Worm (Caenorhabditis elegans) whole organism, L4 larva: ENCODE data around the gene cmk-1.
"Not testable (repeated sequence)": the region's sequence is repeated elsewhere in the genome, so short reads cannot be mapped to it uniquely, and the experiment has no call there.

ENCODE experiments used
- D1046.2 ChIP-seq: fragments of 200-800 bp; sonication (Bioruptor generic); IDR thresholded peaks from 2 replicates; pipeline ENCODE4 v1.3.6; 2022; ENCODE audit warnings: missing genetic modification characterization, missing compliant biosample characterization
- F26F4.8 ChIP-seq: fragments of 200-800 bp; sonication (Bioruptor generic); conservative IDR thresholded peaks from 2 replicates; pipeline ENCODE4 v1.3.6; 2022; ENCODE audit warnings: missing genetic modification characterization, missing compliant biosample characterization
- F44E2.7 ChIP-seq: fragments of 200-800 bp; sonication (Bioruptor generic); IDR thresholded peaks from 2 replicates; pipeline ENCODE4 v2.1.2; 2022; ENCODE audit warnings: missing genetic modification characterization, missing compliant biosample characterization
- T26A8.4 ChIP-seq: fragments of 200-800 bp; sonication (Bioruptor generic); IDR thresholded peaks from 2 replicates; pipeline ENCODE4 v1.3.6; 2022; ENCODE audit warnings: missing genetic modification characterization, missing compliant biosample characterization
- Y105C5A.15 ChIP-seq: fragments of 200-800 bp; sonication (Bioruptor generic); IDR thresholded peaks from 2 replicates; pipeline ENCODE4 v1.3.6; 2022; ENCODE audit warnings: missing genetic modification characterization, missing compliant biosample characterization
- Y48G9A.11 ChIP-seq: fragments of 200-800 bp; sonication (Bioruptor generic); IDR thresholded peaks from 2 replicates; pipeline ENCODE4 v1.3.6; 2022; ENCODE audit warnings: missing genetic modification reagents, missing genetic modification characterization, missing compliant biosample characterization
- Y75B8A.6 ChIP-seq: fragments of 200-800 bp; sonication (Bioruptor generic); IDR thresholded peaks from 2 replicates; pipeline ENCODE4 v1.3.6; 2022; ENCODE audit warnings: missing genetic modification reagents, missing genetic modification characterization, missing compliant biosample characterization
- aha-1 ChIP-seq: fragments of 150-350 bp; peaks from one replicate; lab custom pipeline; 2014; ENCODE audit warnings: missing biosample characterization, missing genetic modification characterization
- arid-1 ChIP-seq: fragments of 200-800 bp; sonication (Bioruptor generic); conservative IDR thresholded peaks from 2 replicates; pipeline ENCODE4 v1.3.6; 2022; ENCODE audit warnings: missing genetic modification reagents, missing genetic modification characterization, missing compliant biosample characterization
- ceh-20 ChIP-seq: fragments of 200-800 bp; sonication (Bioruptor generic); IDR thresholded peaks from 2 replicates; pipeline ENCODE4 v1.3.6; 2022; ENCODE audit warnings: missing genetic modification reagents, missing genetic modification characterization, missing compliant biosample characterization
- ceh-44 ChIP-seq: fragments of 200-800 bp; sonication (Bioruptor generic); IDR thresholded peaks from 2 replicates; pipeline ENCODE4 v1.3.6; 2022; ENCODE audit warnings: missing genetic modification reagents, missing genetic modification characterization, missing compliant biosample characterization
- ctbp-1 ChIP-seq: fragments of 200-800 bp; sonication (Bioruptor generic); IDR thresholded peaks from 2 replicates; pipeline ENCODE4 v1.3.6; 2022; ENCODE audit warnings: missing genetic modification reagents, missing genetic modification characterization, missing compliant biosample characterization
- daf-8 ChIP-seq: fragments of 200-800 bp; sonication (Bioruptor generic); IDR thresholded peaks from 2 replicates; pipeline ENCODE4 v1.3.6; 2022; ENCODE audit warnings: missing genetic modification characterization, missing compliant biosample characterization
- dmd-6 ChIP-seq: fragments of 200-800 bp; sonication (Bioruptor generic); IDR thresholded peaks from 2 replicates; pipeline ENCODE4 v1.3.6; 2022; ENCODE audit warnings: missing genetic modification reagents, missing genetic modification characterization, missing compliant biosample characterization
- dmd-8 ChIP-seq: fragments of 200-800 bp; sonication (Bioruptor generic); IDR thresholded peaks from 2 replicates; pipeline ENCODE4 v1.3.6; 2022; ENCODE audit warnings: missing genetic modification characterization, missing compliant biosample characterization
- dmd-9 ChIP-seq: fragments of 200-800 bp; sonication (Bioruptor generic); IDR thresholded peaks from 2 replicates; pipeline ENCODE4 v1.3.6; 2022; ENCODE audit warnings: missing genetic modification reagents, missing genetic modification characterization, missing compliant biosample characterization
- egl-43 ChIP-seq: fragments of 200-800 bp; sonication (Bioruptor generic); IDR thresholded peaks from 2 replicates; pipeline ENCODE4 v1.3.6; 2022; ENCODE audit warnings: missing genetic modification reagents, missing genetic modification characterization, missing compliant biosample characterization
- hlh-30 ChIP-seq: sonication (generic microtip); optimal IDR thresholded peaks from 2 replicates; lab custom pipeline; 2017; ENCODE audit warnings: antibody characterized with exemption, mild to moderate bottlenecking, missing genetic modification characterization, missing compliant biosample characterization; ENCODE audit not compliant: insufficient read depth
- lim-7 ChIP-seq: fragments of 200-800 bp; sonication (Bioruptor generic); IDR thresholded peaks from 2 replicates; pipeline ENCODE4 v1.3.6; 2022; ENCODE audit warnings: missing genetic modification characterization, missing compliant biosample characterization
- lin-1 ChIP-seq: fragments of 200-800 bp; sonication (Bioruptor generic); IDR thresholded peaks from 2 replicates; pipeline ENCODE4 v1.3.6; 2022; ENCODE audit warnings: missing genetic modification reagents, missing genetic modification characterization, missing compliant biosample characterization
- lin-29 ChIP-seq: fragments of 200-800 bp; sonication (Bioruptor generic); IDR thresholded peaks from 2 replicates; pipeline ENCODE4 v1.3.6; 2022; ENCODE audit warnings: missing genetic modification reagents, missing genetic modification characterization, missing compliant biosample characterization
- lin-38 ChIP-seq: fragments of 200-800 bp; sonication (Bioruptor generic); IDR thresholded peaks from 2 replicates; pipeline ENCODE4 v1.3.6; 2022; ENCODE audit warnings: missing genetic modification reagents, missing genetic modification characterization, missing compliant biosample characterization
- lsy-2 ChIP-seq, 2 experiments: fragments of 150-350 bp in 1 of 2; sonication (generic microtip) in 1 of 2; optimal IDR thresholded peaks; 2 replicates each; lab custom pipeline; 2014 to 2017; ENCODE audit warnings: missing biosample characterization in 2 of 2, missing genetic modification characterization in 2 of 2
- madf-5 ChIP-seq, 2 experiments: fragments of 200-800 bp; sonication (Bioruptor generic); IDR thresholded peaks; 2 replicates each; pipeline ENCODE4 v1.3.6; 2022; ENCODE audit warnings: missing compliant biosample characterization in 2 of 2, missing genetic modification characterization in 2 of 2
- madf-9 ChIP-seq: fragments of 200-800 bp; sonication (Bioruptor generic); conservative IDR thresholded peaks from 2 replicates; pipeline ENCODE4 v1.3.6; 2022; ENCODE audit warnings: missing genetic modification reagents, missing genetic modification characterization, missing compliant biosample characterization
- mdt-29 ChIP-seq: fragments of 200-800 bp; sonication (Bioruptor generic); IDR thresholded peaks from 2 replicates; pipeline ENCODE4 v1.3.6; 2022; ENCODE audit warnings: missing genetic modification reagents, missing genetic modification characterization, missing compliant biosample characterization
- nhr-11 ChIP-seq: fragments of 150-350 bp; optimal IDR thresholded peaks from 2 replicates; lab custom pipeline; 2014; ENCODE audit warnings: missing biosample characterization, missing genetic modification characterization
- nhr-41 ChIP-seq: fragments of 200-800 bp; sonication (Bioruptor generic); IDR thresholded peaks from 2 replicates; pipeline ENCODE4 v1.3.6; 2022; ENCODE audit warnings: missing genetic modification reagents, missing genetic modification characterization, missing compliant biosample characterization
- nhr-42 ChIP-seq: fragments of 200-800 bp; sonication (Bioruptor generic); IDR thresholded peaks from 2 replicates; pipeline ENCODE4 v1.3.6; 2022; ENCODE audit warnings: missing genetic modification characterization, missing compliant biosample characterization
- pha-4 ChIP-seq, 2 experiments: fragments of 150-350 bp in 1 of 2; fragments of 200-800 bp in 1 of 2; sonication (Bioruptor generic) in 1 of 2; IDR thresholded peaks in 1 of 2; optimal IDR thresholded peaks in 1 of 2; 2 replicates each; pipeline versions ENCODE4 v1.3.6 to Lab custom; 2014 to 2022; ENCODE audit warnings: missing genetic modification characterization in 2 of 2, missing genetic modification reagents in 2 of 2, missing biosample characterization in 1 of 2, missing compliant biosample characterization in 1 of 2
- php-3 ChIP-seq: fragments of 200-800 bp; sonication (Bioruptor generic); IDR thresholded peaks from 2 replicates; pipeline ENCODE4 v1.3.6; 2022; ENCODE audit warnings: missing genetic modification reagents, missing genetic modification characterization, missing compliant biosample characterization
- pqm-1 ChIP-seq: sonication (generic microtip); optimal IDR thresholded peaks from 2 replicates; lab custom pipeline; 2017; ENCODE audit warnings: missing biosample characterization, missing genetic modification characterization
- saeg-2 ChIP-seq: fragments of 200-800 bp; sonication (Bioruptor generic); IDR thresholded peaks from 2 replicates; pipeline ENCODE4 v1.3.6; 2022; ENCODE audit warnings: missing genetic modification reagents, missing genetic modification characterization, missing compliant biosample characterization
- set-16 ChIP-seq: fragments of 200-800 bp; sonication (Bioruptor generic); IDR thresholded peaks from 2 replicates; pipeline ENCODE4 v1.3.6; 2022; ENCODE audit warnings: missing genetic modification reagents, missing genetic modification characterization, missing compliant biosample characterization
- snpc-1.2 ChIP-seq: fragments of 200-800 bp; sonication (Bioruptor generic); IDR thresholded peaks from 2 replicates; pipeline ENCODE4 v1.3.6; 2022; ENCODE audit warnings: missing genetic modification reagents, missing genetic modification characterization, missing compliant biosample characterization
- spr-3 ChIP-seq: fragments of 200-800 bp; sonication (Bioruptor generic); optimal IDR thresholded peaks from 2 replicates; lab custom pipeline; 2018; ENCODE audit warnings: mild to moderate bottlenecking, missing genetic modification characterization, missing compliant biosample characterization
- tag-97 ChIP-seq: fragments of 200-800 bp; sonication (Bioruptor generic); IDR thresholded peaks from 2 replicates; pipeline ENCODE4 v1.3.6; 2022; ENCODE audit warnings: missing genetic modification characterization, missing compliant biosample characterization
- tra-1 ChIP-seq: fragments of 200-800 bp; sonication (Bioruptor generic); IDR thresholded peaks from 2 replicates; pipeline ENCODE4 v1.3.6; 2022; ENCODE audit warnings: missing genetic modification reagents, missing genetic modification characterization, missing compliant biosample characterization
- unc-130 ChIP-seq: sonication (generic microtip); optimal IDR thresholded peaks from 2 replicates; lab custom pipeline; 2016; ENCODE audit warnings: missing genetic modification reagents, missing genetic modification characterization, missing compliant biosample characterization
- unc-62 ChIP-seq, 3 experiments: fragments of 150-350 bp in 1 of 3; sonication (generic microtip); optimal IDR thresholded peaks in 2 of 3; peaks in 1 of 3; 1 replicate in 1 of 3; 2 replicates in 2 of 3; lab custom pipeline; 2014 to 2017; ENCODE audit warnings: missing biosample characterization in 3 of 3, missing genetic modification characterization in 3 of 3, missing genetic modification reagents in 3 of 3, missing genotype in 1 of 3
- vab-7 ChIP-seq: fragments of 200-800 bp; sonication (Bioruptor generic); IDR thresholded peaks from 2 replicates; pipeline ENCODE4 v1.3.6; 2022; ENCODE audit warnings: missing genetic modification reagents, missing genetic modification characterization, missing compliant biosample characterization
- zfp-3 ChIP-seq: fragments of 200-800 bp; sonication (Bioruptor generic); conservative IDR thresholded peaks from 2 replicates; pipeline ENCODE4 v1.3.6; 2022; ENCODE audit warnings: missing genetic modification reagents, missing genetic modification characterization, missing compliant biosample characterization
- zip-11 ChIP-seq: fragments of 200-800 bp; sonication (Bioruptor generic); IDR thresholded peaks from 2 replicates; pipeline ENCODE4 v1.3.6; 2022; ENCODE audit warnings: missing genetic modification characterization, missing compliant biosample characterization
- ztf-11 ChIP-seq: fragments of 150-350 bp; optimal IDR thresholded peaks from 2 replicates; lab custom pipeline; 2014; ENCODE audit warnings: missing biosample characterization, missing genetic modification characterization

The cmk-1 gene

DNA sequence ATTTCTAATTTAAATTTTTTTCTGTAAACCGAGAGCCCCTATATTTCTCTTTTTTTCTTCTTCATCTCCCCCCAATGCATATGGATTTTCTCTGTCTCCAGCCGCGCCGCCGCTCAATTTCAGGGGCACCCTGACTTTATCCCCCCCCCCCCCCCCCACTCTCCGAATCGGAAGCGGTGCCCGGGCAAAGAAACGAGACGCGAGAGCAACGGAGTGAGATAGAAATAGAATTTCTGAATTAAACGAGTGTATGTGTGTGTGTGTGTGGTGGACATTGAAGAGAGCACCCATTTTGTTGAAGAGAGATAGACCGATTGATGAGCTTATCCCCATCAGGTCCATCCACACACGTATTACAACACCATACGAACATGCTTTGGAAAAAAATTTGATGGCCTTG, 1.5 kb downstream of the cmk-1 start (continued):
- TF ChIP-seq spr-3 (GFP tag; lab: Kevin White, UChicago): no peak
- no peak for TF ChIP-seq unc-130 (GFP tag; lab: Kevin White, UChicago)

DNA sequence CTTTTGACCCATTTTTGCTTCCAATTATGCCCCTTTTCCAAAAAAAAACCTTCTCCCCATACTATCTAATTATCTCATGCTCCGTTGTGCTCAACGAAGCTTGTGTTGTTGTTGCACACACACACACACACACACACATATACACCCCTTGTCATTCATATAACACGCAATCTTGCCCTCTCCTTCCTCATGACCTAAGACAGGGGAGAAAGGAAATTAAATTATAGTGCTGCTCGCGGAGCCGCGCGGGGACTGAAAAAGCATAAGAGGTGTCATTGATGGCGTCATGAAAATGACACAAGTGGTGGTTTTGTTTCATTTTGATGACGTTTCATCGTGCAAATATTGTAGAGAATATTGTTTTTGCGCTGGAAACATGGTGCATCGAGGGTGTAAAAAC, 2.5 kb downstream of the cmk-1 start:
- TF ChIP-seq hlh-30: peak; percentile 36
- TF ChIP-seq unc-62 (GFP tag; optimal IDR thresholded peaks at IDR 0.05 in 1 of 2; lab: Kevin White, UChicago): peak in 1 of 2 experiments; percentile 97
- TF ChIP-seq unc-62 (tag; optimal IDR thresholded peaks at IDR 0.05; lab: Kevin White, UChicago): no peak
- TF ChIP-seq lsy-2 (tag; optimal IDR thresholded peaks at IDR 0.05; lab: Kevin White, UChicago): peak in 1 of 2 experiments; percentile 14
- TF ChIP-seq aha-1: peak; percentile 22
- TF ChIP-seq ztf-11 (tag; lab: Kevin White, UChicago): no peak
- peak; percentile 11 for TF ChIP-seq nhr-11

DNA sequence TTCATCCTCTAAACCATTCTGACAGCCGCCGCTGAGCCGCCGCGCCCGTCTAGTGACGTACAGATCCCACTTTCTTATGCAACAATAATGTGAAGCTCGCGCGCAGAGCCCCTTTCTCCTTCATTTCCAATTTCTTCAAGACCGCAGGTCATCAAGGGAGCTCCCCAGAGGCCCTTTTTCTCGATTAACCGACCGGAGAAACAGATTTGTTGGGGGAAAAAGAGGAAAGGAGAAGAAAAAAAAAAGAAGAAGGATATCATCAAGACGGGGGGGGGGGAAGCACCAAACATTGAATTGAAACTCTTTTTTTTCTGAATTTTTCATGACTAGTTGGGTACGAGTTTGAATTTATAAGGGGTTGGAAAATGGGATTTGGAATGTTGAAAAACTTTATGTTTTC, 3.1 kb downstream of the cmk-1 start:
- TF ChIP-seq ctbp-1 (GFP tag; lab: Robert Waterston, UW) (0 out of 2 replicates have a peak, but pooled peaks have one; percentile 29), pqm-1 (tag; lab: Kevin White, UChicago) (no peak), set-16 (GFP tag; lab: Robert Waterston, UW) (peak; percentile 35; the same call in 1 of the 2 replicates)

DNA sequence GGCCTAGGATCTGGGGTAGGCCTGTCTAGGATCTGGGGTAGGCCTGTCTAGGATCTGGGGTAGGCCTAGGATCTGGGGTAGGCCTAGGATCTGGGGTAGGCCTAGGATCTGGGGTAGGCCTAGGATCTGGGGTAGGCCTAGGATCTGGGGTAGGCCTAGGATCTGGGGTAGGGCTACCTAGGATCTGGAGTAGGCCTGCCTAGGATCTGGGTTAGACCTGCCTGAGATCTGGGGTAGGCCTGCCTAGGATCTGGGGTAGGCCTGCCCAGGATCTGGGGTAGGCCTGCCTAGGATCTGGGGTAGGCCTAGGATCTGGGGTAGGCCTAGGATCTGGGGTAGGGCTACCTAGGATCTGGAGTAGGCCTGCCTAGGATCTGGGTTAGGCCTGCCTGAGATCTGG, 6.9 kb downstream of the cmk-1 start:
- TF ChIP-seq zfp-3: peak; percentile 92
- TF ChIP-seq lin-1 (GFP tag; lab: Robert Waterston, UW): peak; percentile 91
- TF ChIP-seq nhr-42 (GFP tag; lab: Robert Waterston, UW): peak; percentile 95
- peak; percentile 99 for TF ChIP-seq madf-5 (GFP tag; IDR thresholded peaks at IDR 0.05; lab: Robert Waterston, UW)
- TF ChIP-seq egl-43: peak; percentile 100
- TF ChIP-seq mdt-29 (GFP tag; lab: Robert Waterston, UW): peak; percentile 94
- peak; percentile 98 for TF ChIP-seq Y105C5A.15 (GFP tag; lab: Robert Waterston, UW)
- TF ChIP-seq zip-11: peak; percentile 91
- peak; percentile 100 for TF ChIP-seq F44E2.7
- TF ChIP-seq php-3 (GFP tag; lab: Robert Waterston, UW): peak; percentile 98
- peak; percentile 85; the same call in 1 of the 2 replicates for TF ChIP-seq ceh-20
- TF ChIP-seq tra-1 (GFP tag; lab: Robert Waterston, UW): peak; percentile 94
- peak; percentile 88 for TF ChIP-seq madf-9
- peak; percentile 100 for TF ChIP-seq dmd-8
- TF ChIP-seq lin-29: peak; percentile 90
- peak; percentile 90 for TF ChIP-seq T26A8.4 (GFP tag; lab: Robert Waterston, UW)
- peak; percentile 95 for TF ChIP-seq saeg-2 (GFP tag; lab: Robert Waterston, UW)
- TF ChIP-seq snpc-1.2 (GFP tag; lab: Robert Waterston, UW): peak; percentile 93
- TF ChIP-seq lin-38 (GFP tag; lab: Robert Waterston, UW): peak; percentile 74
- TF ChIP-seq nhr-41: peak; percentile 96
- peak; percentile 87 for TF ChIP-seq Y48G9A.11 (GFP tag; lab: Robert Waterston, UW)
- peak; percentile 94 for TF ChIP-seq vab-7 (GFP tag; lab: Robert Waterston, UW)
- peak; percentile 97 for TF ChIP-seq D1046.2 (GFP tag; lab: Robert Waterston, UW)
- TF ChIP-seq ceh-44: peak; percentile 94
- TF ChIP-seq ctbp-1 (GFP tag; lab: Robert Waterston, UW): peak; percentile 93
- TF ChIP-seq pha-4 (GFP tag; IDR thresholded peaks at IDR 0.05; lab: Robert Waterston, UW): peak; percentile 84
- TF ChIP-seq pha-4 (tag; optimal IDR thresholded peaks at IDR 0.05; lab: Kevin White, UChicago): not testable (repeated sequence)
- peak; percentile 100 for TF ChIP-seq lim-7 (GFP tag; lab: Robert Waterston, UW)
- peak; percentile 92 for TF ChIP-seq tag-97 (GFP tag; lab: Robert Waterston, UW)
- peak; percentile 100 for TF ChIP-seq F26F4.8 (GFP tag; lab: Robert Waterston, UW)
- peak; percentile 94 for TF ChIP-seq arid-1
- peak; percentile 97 for TF ChIP-seq dmd-9 (GFP tag; lab: Robert Waterston, UW)
- peak; percentile 97 for TF ChIP-seq daf-8
- TF ChIP-seq set-16 (GFP tag; lab: Robert Waterston, UW): peak; percentile 99
- peak; percentile 98 for TF ChIP-seq Y75B8A.6
- peak; percentile 71 for TF ChIP-seq dmd-6 (GFP tag; lab: Robert Waterston, UW)
